Worm (Caenorhabditis elegans): ENCODE results near the gene srz-102.

DNA sequence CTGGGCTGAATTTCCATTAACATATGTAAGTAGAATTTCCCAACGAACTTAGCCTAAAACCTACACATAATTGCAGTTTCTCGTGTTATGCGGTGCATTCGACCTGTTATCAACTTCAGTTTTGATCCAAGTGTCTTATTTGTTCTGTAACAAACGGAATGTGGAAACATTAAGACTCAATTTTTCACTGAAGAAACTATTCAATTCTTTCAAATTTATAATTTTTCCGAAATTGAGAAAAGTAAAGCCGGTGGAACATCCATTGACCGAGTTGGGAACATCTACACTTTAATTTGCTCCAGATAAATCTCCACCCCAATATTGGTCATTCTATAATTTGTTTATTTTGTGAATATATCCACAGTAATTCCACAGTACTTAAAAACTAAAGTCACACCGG lies 12.9 kb upstream of the srz-102 start:
- TF ChIP-seq hlh-17 (GFP tag; optimal IDR thresholded peaks at IDR 0.05; ENCODE audit: borderline replicate concordance) (no peak), C34B4.2 (tag; optimal IDR thresholded peaks at IDR 0.05) (no peak), nhr-11 (tag; optimal IDR thresholded peaks at IDR 0.05) (no peak), ceh-82 (tag; optimal IDR thresholded peaks at IDR 0.05) (no peak), lin-13 (GFP tag; optimal IDR thresholded peaks at IDR 0.05) (no peak), lin-39 (tag; optimal IDR thresholded peaks at IDR 0.05) (no peak), nhr-12 (tag; optimal IDR thresholded peaks at IDR 0.05) (no peak), mep-1 (tag; optimal IDR thresholded peaks at IDR 0.05) (no peak), fkh-10 (GFP tag; optimal IDR thresholded peaks at IDR 0.05) (no peak), pqm-1 (tag; optimal IDR thresholded peaks at IDR 0.05) (no peak)
